Worm (Caenorhabditis elegans) whole organism, L1 larva: ENCODE measurements around the gene glb-9.

Experiments used
- ceh-82 ChIP-seq, 3 experiments: fragments of 150-350 bp in 1 of 3; sonication (generic microtip) in 2 of 3; optimal IDR thresholded peaks; 2 replicates each; lab custom pipeline; 2014 to 2017; ENCODE audit warnings: missing biosample characterization in 3 of 3, missing genetic modification characterization in 3 of 3
- dpl-1 ChIP-seq, 3 experiments: fragments of 150-350 bp in 2 of 3; sonication (generic microtip) in 1 of 3; optimal IDR thresholded peaks; 2 replicates each; lab custom pipeline; 2014 to 2017; ENCODE audit warnings: missing biosample characterization in 3 of 3, missing genetic modification characterization in 3 of 3, missing genetic modification reagents in 3 of 3
- efl-1 ChIP-seq, 4 experiments: fragments of 150-350 bp; optimal IDR thresholded peaks in 3 of 4; peaks in 1 of 4; 1 replicate in 1 of 4; 2 replicates in 3 of 4; lab custom pipeline; 2014; ENCODE audit warnings: missing biosample characterization in 2 of 4, missing genetic modification characterization in 2 of 4, missing genetic modification reagents in 2 of 4
- elt-3 ChIP-seq, 6 experiments: fragments of 150-350 bp in 1 of 6; sonication (generic microtip); optimal IDR thresholded peaks; 2 replicates each; lab custom pipeline; 2017 to 2018; ENCODE audit warnings: missing biosample characterization in 6 of 6, missing genetic modification characterization in 6 of 6, inconsistent platforms in 1 of 6
- lsy-2 ChIP-seq, 2 experiments: fragments of 150-350 bp; optimal IDR thresholded peaks; 2 replicates each; lab custom pipeline; 2014; ENCODE audit warnings: missing biosample characterization in 2 of 2, missing genetic modification characterization in 2 of 2
- nhr-28 ChIP-seq: fragments of 150-350 bp; optimal IDR thresholded peaks from 2 replicates; lab custom pipeline; 2014; ENCODE audit warnings: missing biosample characterization, missing genetic modification characterization
- pag-3 ChIP-seq: sonication (generic microtip); optimal IDR thresholded peaks from 2 replicates; lab custom pipeline; 2017; ENCODE audit warnings: missing genetic modification characterization, mild to moderate bottlenecking, missing compliant biosample characterization, antibody characterized with exemption, borderline replicate concordance; ENCODE audit not compliant: insufficient read depth
- tbx-2 ChIP-seq: sonication (generic microtip); optimal IDR thresholded peaks from 2 replicates; lab custom pipeline; 2016; ENCODE audit warnings: missing genetic modification characterization, missing compliant biosample characterization
- unc-62 ChIP-seq: fragments of 150-350 bp; optimal IDR thresholded peaks from 2 replicates; lab custom pipeline; 2014; ENCODE audit warnings: missing biosample characterization, missing genetic modification reagents, missing genetic modification characterization
- unc-86 ChIP-seq: sonication (generic microtip); optimal IDR thresholded peaks from 2 replicates; lab custom pipeline; 2016; ENCODE audit warnings: missing genetic modification characterization, missing compliant biosample characterization
- unc-98 ChIP-seq: fragments of 200-800 bp; sonication (Bioruptor generic); IDR thresholded peaks from 2 replicates; pipeline ENCODE4 v1.3.6; 2022; ENCODE audit warnings: missing genetic modification characterization, missing compliant biosample characterization
- zag-1 ChIP-seq: fragments of 150-350 bp; optimal IDR thresholded peaks from 2 replicates; lab custom pipeline; 2014; ENCODE audit warnings: missing biosample characterization, missing genetic modification characterization

- TF ChIP-seq unc-98 (GFP tag; lab: Robert Waterston, UW), result no peak
- TF ChIP-seq unc-62 (GFP tag; lab: Kevin White, UChicago), result no peak
- no peak for TF ChIP-seq zag-1 (tag; lab: Kevin White, UChicago)
- TF ChIP-seq ceh-82 (tag; optimal IDR thresholded peaks at IDR 0.05; lab: Kevin White, UChicago), result no peak
- no peak for TF ChIP-seq lsy-2 (tag; optimal IDR thresholded peaks at IDR 0.05; lab: Kevin White, UChicago)
- peak in 3 of 6 experiments; percentile 3 to 26 (median 9) for TF ChIP-seq elt-3 (tag; optimal IDR thresholded peaks at IDR 0.05; lab: Kevin White, UChicago)
- no peak for TF ChIP-seq efl-1 (optimal IDR thresholded peaks at IDR 0.05; lab: Kevin White, UChicago)
- TF ChIP-seq efl-1 (GFP tag; optimal IDR thresholded peaks at IDR 0.05 in 1 of 2; lab: Kevin White, UChicago), result peak in 1 of 2 experiments; percentile 72
- TF ChIP-seq tbx-2 (tag; lab: Kevin White, UChicago), result no peak
- TF ChIP-seq nhr-28 (tag; lab: Kevin White, UChicago), result no peak
- TF ChIP-seq unc-86 (tag; lab: Kevin White, UChicago), result no peak
- TF ChIP-seq dpl-1 (GFP tag; optimal IDR thresholded peaks at IDR 0.05; lab: Kevin White, UChicago), result no peak
- TF ChIP-seq pag-3 (tag; lab: Kevin White, UChicago), result no peak
Observed at ce11 chrII:7531478-7531877, 12.4 kb upstream of the glb-9 start.
